Worm (Caenorhabditis elegans) whole organism, L2 larva: ENCODE data around the gene aexr-1.
A peak's percentile ranks its signal among the peaks of the same experiment; 100 is the strongest.

Source experiments
- C34F6.9 ChIP-seq: fragments of 150-350 bp; optimal IDR thresholded peaks from 2 replicates; lab custom pipeline; 2014; ENCODE audit warnings: missing biosample characterization, missing genetic modification characterization
- F13H6.1 ChIP-seq: sonication (generic microtip); optimal IDR thresholded peaks from 2 replicates; lab custom pipeline; 2016; ENCODE audit warnings: missing genetic modification characterization, missing compliant biosample characterization
- Y55F3AM.14 ChIP-seq: fragments of 200-800 bp; sonication (Bioruptor generic); optimal IDR thresholded peaks from 2 replicates; lab custom pipeline; 2018; ENCODE audit warnings: mild to moderate bottlenecking, missing genetic modification characterization, missing compliant biosample characterization
- ZK546.5 ChIP-seq: sonication (generic microtip); optimal IDR thresholded peaks from 2 replicates; lab custom pipeline; 2017; ENCODE audit warnings: missing biosample characterization, missing genetic modification characterization
- aly-2 ChIP-seq: fragments of 150-350 bp; optimal IDR thresholded peaks from 2 replicates; lab custom pipeline; 2014; ENCODE audit warnings: missing biosample characterization, missing genetic modification characterization
- blmp-1 ChIP-seq: sonication (generic microtip); optimal IDR thresholded peaks from 2 replicates; lab custom pipeline; 2017; ENCODE audit warnings: missing genetic modification characterization, mild to moderate bottlenecking, missing compliant biosample characterization, antibody characterized with exemption, moderate library complexity; ENCODE audit not compliant: insufficient read depth
- crh-2 ChIP-seq: sonication (generic microtip); optimal IDR thresholded peaks from 2 replicates; lab custom pipeline; 2017; ENCODE audit warnings: missing biosample characterization, missing genetic modification characterization
- dmd-4 ChIP-seq: sonication (generic microtip); optimal IDR thresholded peaks from 2 replicates; lab custom pipeline; 2017; ENCODE audit warnings: missing biosample characterization, missing genetic modification characterization
- egl-27 ChIP-seq: sonication (generic microtip); optimal IDR thresholded peaks from 3 replicates; lab custom pipeline; 2017; ENCODE audit warnings: missing biosample characterization, missing genetic modification reagents, missing genetic modification characterization
- elt-1 ChIP-seq: fragments of 150-350 bp; optimal IDR thresholded peaks from 2 replicates; lab custom pipeline; 2014; ENCODE audit warnings: missing biosample characterization, missing genetic modification characterization
- fos-1 ChIP-seq: fragments of 150-350 bp; optimal IDR thresholded peaks from 2 replicates; lab custom pipeline; 2014; ENCODE audit warnings: missing biosample characterization, missing genetic modification characterization
- lin-11 ChIP-seq: fragments of 150-350 bp; sonication (generic microtip); optimal IDR thresholded peaks from 2 replicates; lab custom pipeline; 2014; ENCODE audit warnings: missing biosample characterization, missing genetic modification characterization, inconsistent platforms, mixed read lengths
- lin-39 ChIP-seq: fragments of 150-350 bp; optimal IDR thresholded peaks from 2 replicates; lab custom pipeline; 2014; ENCODE audit warnings: missing biosample characterization, missing genetic modification reagents, missing genetic modification characterization
- lsy-2 ChIP-seq, 2 experiments: fragments of 150-350 bp in 1 of 2; sonication (generic microtip) in 1 of 2; optimal IDR thresholded peaks; 2 replicates each; lab custom pipeline; 2014 to 2017; ENCODE audit warnings: missing biosample characterization in 2 of 2, missing genetic modification characterization in 2 of 2
- mab-5 ChIP-seq: fragments of 150-350 bp; optimal IDR thresholded peaks from 2 replicates; lab custom pipeline; 2014; ENCODE audit warnings: missing biosample characterization, missing genetic modification characterization
- nhr-10 ChIP-seq: sonication (generic microtip); optimal IDR thresholded peaks from 2 replicates; lab custom pipeline; 2017; ENCODE audit warnings: missing biosample characterization, missing genetic modification characterization
- nhr-11 ChIP-seq: fragments of 150-350 bp; optimal IDR thresholded peaks from 2 replicates; lab custom pipeline; 2014; ENCODE audit warnings: missing biosample characterization, missing genetic modification characterization
- nhr-129 ChIP-seq: fragments of 150-350 bp; optimal IDR thresholded peaks from 2 replicates; lab custom pipeline; 2014; ENCODE audit warnings: missing biosample characterization, missing genetic modification characterization
- nhr-21 ChIP-seq: fragments of 150-350 bp; optimal IDR thresholded peaks from 2 replicates; lab custom pipeline; 2014; ENCODE audit warnings: missing biosample characterization, missing genetic modification characterization
- nhr-23 ChIP-seq: fragments of 150-350 bp; optimal IDR thresholded peaks from 2 replicates; lab custom pipeline; 2014; ENCODE audit warnings: missing biosample characterization, missing genetic modification reagents, missing genetic modification characterization
- nhr-25 ChIP-seq: fragments of 150-350 bp; sonication (generic microtip); optimal IDR thresholded peaks from 3 replicates; lab custom pipeline; 2014; ENCODE audit warnings: missing biosample characterization, missing genetic modification characterization
- peb-1 ChIP-seq: fragments of 150-350 bp; optimal IDR thresholded peaks from 2 replicates; lab custom pipeline; 2014; ENCODE audit warnings: missing biosample characterization, missing genetic modification characterization
- sem-4 ChIP-seq: fragments of 150-350 bp; optimal IDR thresholded peaks from 2 replicates; lab custom pipeline; 2014; ENCODE audit warnings: missing biosample characterization, missing genetic modification reagents, missing genetic modification characterization
- skn-1 ChIP-seq: sonication (generic microtip); optimal IDR thresholded peaks from 2 replicates; lab custom pipeline; 2017; ENCODE audit warnings: missing biosample characterization, missing genetic modification characterization
- sma-3 ChIP-seq: sonication (generic microtip); optimal IDR thresholded peaks from 2 replicates; lab custom pipeline; 2016; ENCODE audit warnings: missing genetic modification reagents, missing genetic modification characterization, missing compliant biosample characterization
- sma-9 ChIP-seq, 2 experiments: fragments of 150-350 bp in 1 of 2; sonication (generic microtip) in 1 of 2; optimal IDR thresholded peaks; 2 replicates each; lab custom pipeline; 2014 to 2016; ENCODE audit warnings: missing genetic modification characterization in 2 of 2, mild to moderate bottlenecking in 1 of 2, missing biosample characterization in 1 of 2, missing compliant biosample characterization in 1 of 2, missing genetic modification reagents in 1 of 2, moderate library complexity in 1 of 2
- snpc-4 ChIP-seq: fragments of 150-350 bp; optimal IDR thresholded peaks from 2 replicates; lab custom pipeline; 2014; ENCODE audit warnings: missing biosample characterization, missing genetic modification characterization
- unc-39 ChIP-seq: fragments of 150-350 bp; optimal IDR thresholded peaks from 2 replicates; lab custom pipeline; 2014; ENCODE audit warnings: missing biosample characterization, missing genetic modification characterization
- ztf-1 ChIP-seq: fragments of 200-800 bp; sonication (Bioruptor generic); conservative IDR thresholded peaks from 2 replicates; pipeline ENCODE4 v1.3.6; 2022; ENCODE audit warnings: missing genetic modification characterization, missing compliant biosample characterization
- ztf-11 ChIP-seq: sonication (generic microtip); optimal IDR thresholded peaks from 2 replicates; lab custom pipeline; 2017; ENCODE audit warnings: missing biosample characterization, missing genetic modification characterization
- ztf-4 ChIP-seq: fragments of 150-350 bp; optimal IDR thresholded peaks from 2 replicates; lab custom pipeline; 2014; ENCODE audit warnings: missing biosample characterization, missing genetic modification characterization

aexr-1 gene

DNA sequence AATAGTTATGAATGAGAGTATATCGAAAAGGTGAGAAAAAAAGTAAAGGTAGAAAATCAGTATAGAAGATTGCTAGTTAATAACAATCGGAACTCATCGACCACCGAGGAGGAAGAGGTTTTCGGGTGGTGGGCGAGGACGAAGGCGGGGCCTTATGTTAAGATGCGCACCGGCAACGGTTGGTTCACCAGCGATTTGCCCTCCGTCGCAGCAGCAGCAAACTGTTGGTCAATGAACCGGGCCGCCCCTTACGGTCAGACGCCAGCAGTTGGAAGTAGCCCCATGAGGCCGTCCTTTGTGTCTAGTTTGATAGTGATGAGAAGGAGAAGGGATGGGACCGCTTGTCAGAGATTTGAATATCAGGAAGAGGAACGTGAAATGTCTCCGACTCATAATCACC, 33.8 kb upstream of the aexr-1 start, which contains the start of gene nhr-137:
Gene nhr-137 (minus strand): TSS at position 101 of the 400 bp plus-strand sequence.
- TF ChIP-seq mab-5 (no peak), lin-39 (no peak), nhr-21 (tag; lab: Kevin White, UChicago) (no peak), lsy-2 (tag; optimal IDR thresholded peaks at IDR 0.05; lab: Kevin White, UChicago) (no peak), lin-11 (no peak), crh-2 (tag; lab: Kevin White, UChicago) (no peak), nhr-11 (tag; lab: Kevin White, UChicago) (no peak), aly-2 (tag; lab: Kevin White, UChicago) (no peak), C34F6.9 (no peak), Y55F3AM.14 (GFP tag; lab: Kevin White, UChicago) (no peak), ztf-4 (tag; lab: Kevin White, UChicago) (no peak), fos-1 (tag; lab: Kevin White, UChicago) (no peak), unc-39 (tag; lab: Kevin White, UChicago) (no peak), nhr-10 (no peak), egl-27 (no peak), ztf-11 (tag; lab: Kevin White, UChicago) (no peak), F13H6.1 (tag; lab: Kevin White, UChicago) (no peak), elt-1 (no peak), dmd-4 (tag; lab: Kevin White, UChicago) (no peak), nhr-23 (tag; lab: Kevin White, UChicago) (no peak)

DNA sequence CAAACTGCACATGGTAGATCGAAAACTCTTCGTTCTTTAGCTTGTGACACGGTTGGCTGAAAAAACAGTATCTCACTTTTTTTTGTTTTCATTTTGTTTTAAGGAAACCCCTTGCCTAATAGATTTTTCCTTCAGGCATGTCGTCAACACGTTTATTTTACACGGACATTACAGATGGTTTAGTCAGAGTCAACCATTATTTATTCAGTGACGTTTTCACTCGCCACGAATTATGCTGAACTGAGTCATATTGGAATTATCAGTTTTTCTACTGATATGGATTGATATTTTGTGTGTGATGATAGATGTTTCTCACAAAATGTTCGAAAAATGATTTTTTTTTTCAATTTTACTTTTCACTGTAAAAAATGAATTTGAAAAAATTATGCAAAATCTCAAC, 32.4 kb upstream of the aexr-1 start:
- TF ChIP-seq crh-2 (tag; lab: Kevin White, UChicago) = peak; percentile 25
- TF ChIP-seq fos-1 (tag; lab: Kevin White, UChicago) = peak; percentile 96
- TF ChIP-seq lin-39 = no peak
- no peak for TF ChIP-seq ztf-1 (GFP tag; lab: Robert Waterston, UW)
- TF ChIP-seq skn-1 = peak; percentile 1
- peak; percentile 53 for TF ChIP-seq sma-9 (GFP tag; optimal IDR thresholded peaks at IDR 0.05; lab: Kevin White, UChicago)
- TF ChIP-seq sma-9 (tag; optimal IDR thresholded peaks at IDR 0.05; lab: Kevin White, UChicago) = no peak

DNA sequence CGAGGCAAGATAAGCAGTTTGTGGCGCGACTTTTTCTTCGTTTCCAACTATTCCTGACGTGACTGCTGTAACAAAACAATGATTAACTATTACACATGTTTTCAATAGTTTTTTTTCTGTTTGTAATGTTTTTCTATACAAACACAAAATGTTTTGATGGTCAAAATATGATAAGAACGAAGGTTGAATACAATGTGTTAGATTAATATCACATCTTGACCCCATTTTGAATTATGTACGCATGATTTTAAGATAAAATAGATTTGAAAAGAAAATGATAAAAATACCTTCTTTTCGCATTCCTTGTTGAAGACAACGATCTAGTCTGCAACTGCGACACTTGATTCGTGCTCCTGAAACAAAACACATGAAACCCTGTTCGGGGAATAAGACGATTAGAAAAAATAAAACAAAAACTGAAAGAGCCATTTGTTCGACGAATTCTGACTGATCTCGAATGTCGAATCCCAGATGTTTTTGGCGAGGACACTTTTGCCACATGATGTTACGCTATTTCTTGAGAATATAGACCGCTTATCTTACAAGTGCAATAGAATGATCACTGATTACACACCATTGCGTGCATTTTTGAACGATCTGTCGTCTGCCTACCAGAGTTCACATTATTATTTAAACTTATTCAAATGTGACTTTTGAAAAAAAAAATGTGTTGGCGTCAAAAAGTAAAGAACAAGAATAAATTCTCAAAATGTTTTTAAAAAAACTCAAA, 30.2 kb upstream of the aexr-1 start:
- TF ChIP-seq nhr-129 (tag; lab: Kevin White, UChicago) (peak; percentile 6), C34F6.9 (no peak), sma-9 (GFP tag; optimal IDR thresholded peaks at IDR 0.05; lab: Kevin White, UChicago) (peak; percentile 54), sma-9 (tag; optimal IDR thresholded peaks at IDR 0.05; lab: Kevin White, UChicago) (no peak), fos-1 (tag; lab: Kevin White, UChicago) (peak; percentile 33), crh-2 (tag; lab: Kevin White, UChicago) (peak; percentile 42), sma-3 (GFP tag; lab: Kevin White, UChicago) (peak; percentile 62)

DNA sequence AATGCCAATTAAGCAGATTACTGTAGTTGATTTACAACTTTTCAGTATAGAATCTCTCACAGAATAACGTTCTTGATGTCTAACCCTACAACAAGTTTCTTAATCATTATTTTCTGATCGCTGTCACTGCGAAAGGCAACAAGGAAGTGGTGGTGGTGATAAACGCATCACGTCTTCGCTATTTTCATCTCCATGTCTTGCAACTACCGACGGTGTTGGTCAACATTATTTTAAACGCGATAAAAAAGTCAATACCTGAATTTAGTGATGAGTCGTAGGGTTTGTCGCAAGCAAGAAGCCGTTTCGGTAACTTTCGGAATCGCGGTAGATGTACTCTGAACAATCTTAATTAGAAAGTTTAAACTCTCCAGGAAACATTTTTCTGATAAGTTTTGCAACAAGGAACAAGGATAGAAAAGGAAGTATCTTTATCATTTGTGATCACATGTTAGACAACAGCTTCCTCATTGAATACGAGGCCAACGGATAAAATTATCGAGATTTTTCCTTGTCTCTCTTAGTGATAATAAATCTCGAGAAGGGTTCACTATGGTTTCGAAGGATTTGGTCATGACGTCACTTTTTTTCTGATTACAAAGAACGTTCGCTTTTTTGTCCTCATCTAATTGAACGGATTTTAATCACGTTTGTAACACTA, 28.8 kb upstream of the aexr-1 start:
- peak; percentile 31 for TF ChIP-seq sma-9 (GFP tag; optimal IDR thresholded peaks at IDR 0.05; lab: Kevin White, UChicago)
- no peak for TF ChIP-seq sma-9 (tag; optimal IDR thresholded peaks at IDR 0.05; lab: Kevin White, UChicago)
- TF ChIP-seq skn-1 = no peak
- no peak for TF ChIP-seq Y55F3AM.14 (GFP tag; lab: Kevin White, UChicago)
- TF ChIP-seq blmp-1 (tag; lab: Kevin White, UChicago) = no peak
- no peak for TF ChIP-seq snpc-4 (tag; lab: Kevin White, UChicago)
- peak; percentile 73 for TF ChIP-seq nhr-21 (tag; lab: Kevin White, UChicago)
- peak; percentile 56 for TF ChIP-seq nhr-25 (tag; lab: Kevin White, UChicago)
- peak; percentile 22 for TF ChIP-seq sma-3 (GFP tag; lab: Kevin White, UChicago)
- peak; percentile 54 for TF ChIP-seq egl-27
- no peak for TF ChIP-seq ztf-11 (tag; lab: Kevin White, UChicago)

DNA sequence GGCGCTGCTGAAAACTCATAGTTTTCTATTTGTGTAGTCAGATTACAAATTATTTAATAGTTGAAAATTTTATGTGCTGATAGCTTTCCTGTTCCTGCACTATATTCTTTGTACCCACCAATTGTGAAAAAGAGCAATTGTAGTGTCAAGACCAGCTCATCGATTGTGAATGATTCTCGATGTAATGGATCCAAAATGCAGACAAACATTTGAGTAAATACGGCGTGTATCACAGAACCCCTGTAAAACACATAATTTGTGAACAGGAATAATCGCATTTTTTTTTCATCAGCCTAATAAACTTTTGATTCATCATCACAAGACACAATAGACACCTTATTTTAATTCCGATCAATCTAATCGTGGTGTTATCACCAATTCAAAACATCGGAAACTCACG, 27.2 kb upstream of the aexr-1 start:
- TF ChIP-seq sem-4 (no peak), sma-3 (GFP tag; lab: Kevin White, UChicago) (no peak), ZK546.5 (tag; lab: Kevin White, UChicago) (no peak), snpc-4 (tag; lab: Kevin White, UChicago) (no peak), dmd-4 (tag; lab: Kevin White, UChicago) (no peak), F13H6.1 (tag; lab: Kevin White, UChicago) (no peak), skn-1 (no peak), nhr-23 (tag; lab: Kevin White, UChicago) (no peak), peb-1 (no peak)
